Worm (Caenorhabditis elegans) whole organism, midembryonic: ENCODE measurements around the gene F38B7.2.

Experiments used
- T22C8.4 ChIP-seq: fragments of 200-800 bp; sonication (Bioruptor generic); IDR thresholded peaks from 2 replicates; pipeline ENCODE4 v1.3.6; 2022; ENCODE audit warnings: missing genetic modification characterization, missing compliant biosample characterization
- cog-1 ChIP-seq: sonication (generic microtip); optimal IDR thresholded peaks from 2 replicates; lab custom pipeline; 2016; ENCODE audit warnings: missing genetic modification characterization, missing compliant biosample characterization
- flt-1 ChIP-seq: fragments of 200-800 bp; sonication (Bioruptor generic); IDR thresholded peaks from 2 replicates; pipeline ENCODE4 v1.3.6; 2022; ENCODE audit warnings: missing genetic modification characterization, missing compliant biosample characterization
- klf-2 ChIP-seq: fragments of 200-800 bp; sonication (Bioruptor generic); conservative IDR thresholded peaks from 2 replicates; pipeline ENCODE4 v1.3.6; 2022; ENCODE audit warnings: missing genetic modification reagents, missing genetic modification characterization, missing compliant biosample characterization
- med-1 ChIP-seq: sonication (generic microtip); optimal IDR thresholded peaks from 2 replicates; lab custom pipeline; 2017; ENCODE audit warnings: missing genetic modification characterization, mild to moderate bottlenecking, missing compliant biosample characterization, antibody characterized with exemption, missing genetic modification reagents; ENCODE audit not compliant: insufficient read depth
- ref-1 ChIP-seq: fragments of 200-800 bp; sonication (Bioruptor generic); conservative IDR thresholded peaks from 2 replicates; pipeline ENCODE4 v1.3.6; 2022; ENCODE audit warnings: missing genetic modification reagents, missing genetic modification characterization, missing compliant biosample characterization
- tab-1 ChIP-seq: fragments of 200-800 bp; sonication (Bioruptor generic); IDR thresholded peaks from 2 replicates; pipeline ENCODE4 v1.3.6; 2022; ENCODE audit warnings: missing genetic modification characterization, missing compliant biosample characterization
- ztf-23 ChIP-seq: fragments of 200-800 bp; sonication (Bioruptor generic); IDR thresholded peaks from 2 replicates; pipeline ENCODE4 v1.3.6; 2022; ENCODE audit warnings: missing genetic modification reagents, missing genetic modification characterization, missing compliant biosample characterization
- ztf-29 ChIP-seq: fragments of 200-800 bp; sonication (Bioruptor generic); IDR thresholded peaks from 2 replicates; pipeline ENCODE4 v1.3.6; 2022; ENCODE audit warnings: missing genetic modification reagents, missing genetic modification characterization, missing compliant biosample characterization

DNA sequence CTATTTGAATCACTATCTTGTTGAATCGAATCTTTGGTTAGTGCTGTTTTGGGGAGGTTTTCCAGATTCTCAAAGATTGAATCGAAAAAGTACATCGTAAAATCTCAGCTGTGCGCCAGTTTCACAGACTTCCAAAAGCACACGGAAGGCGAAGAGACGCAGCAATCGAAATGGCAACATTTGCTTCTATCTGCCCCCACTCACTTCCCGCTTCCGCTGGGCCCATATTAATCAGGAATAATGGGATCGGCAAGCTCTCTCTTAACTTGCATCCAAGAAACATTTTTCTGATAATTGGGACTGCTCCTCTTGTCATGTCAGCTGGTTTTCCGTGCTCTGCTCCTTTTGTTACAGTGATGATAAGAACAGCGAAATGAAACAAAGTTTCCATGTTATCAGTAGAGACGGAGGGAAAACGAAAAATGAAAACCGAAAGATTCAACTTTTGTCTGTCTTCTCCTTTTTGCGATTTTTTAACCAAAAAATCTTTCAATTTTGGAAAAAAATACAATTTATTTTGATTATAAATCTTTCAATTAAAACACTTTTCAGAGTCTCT is 8.2 kb upstream of the F38B7.2 start:
- TF ChIP-seq ztf-23 (GFP tag; lab: Robert Waterston, UW) (no peak), T22C8.4 (no peak), flt-1 (GFP tag; lab: Robert Waterston, UW) (no peak), cog-1 (tag; lab: Kevin White, UChicago) (no peak), med-1 (GFP tag; lab: Kevin White, UChicago) (no peak), ref-1 (no peak), tab-1 (no peak), klf-2 (GFP tag; lab: Robert Waterston, UW) (no peak), ztf-29 (GFP tag; lab: Robert Waterston, UW) (no peak)
